Worm (Caenorhabditis elegans) whole organism, late embryonic: ENCODE measurements around the gene W03G11.2.

Source experiments
- C38D4.7 ChIP-seq: fragments of 200-800 bp; sonication (Bioruptor generic); optimal IDR thresholded peaks from 2 replicates; lab custom pipeline; 2018; ENCODE audit warnings: mild to moderate bottlenecking, missing genetic modification characterization, moderate library complexity, missing compliant biosample characterization
- F13H6.1 ChIP-seq: sonication (generic microtip); optimal IDR thresholded peaks from 2 replicates; lab custom pipeline; 2016; ENCODE audit warnings: missing genetic modification characterization, missing compliant biosample characterization
- K02D7.2 ChIP-seq: sonication (generic microtip); optimal IDR thresholded peaks from 2 replicates; lab custom pipeline; 2017; ENCODE audit warnings: mild to moderate bottlenecking, missing genetic modification characterization, missing compliant biosample characterization
- K09A11.1 ChIP-seq: sonication (generic microtip); optimal IDR thresholded peaks from 2 replicates; lab custom pipeline; 2017; ENCODE audit warnings: antibody characterized with exemption, mild to moderate bottlenecking, missing genetic modification characterization, missing compliant biosample characterization; ENCODE audit not compliant: insufficient read depth
- T23F11.4 ChIP-seq: fragments of 200-800 bp; sonication (Bioruptor generic); optimal IDR thresholded peaks from 2 replicates; lab custom pipeline; 2018; ENCODE audit warnings: mild to moderate bottlenecking, missing genetic modification characterization, missing compliant biosample characterization
- ama-1 ChIP-seq: fragments of 150-350 bp; optimal IDR thresholded peaks from 2 replicates; lab custom pipeline; 2014
- ceh-19 ChIP-seq: fragments of 200-800 bp; sonication (Bioruptor generic); optimal IDR thresholded peaks from 2 replicates; lab custom pipeline; 2018; ENCODE audit warnings: mild to moderate bottlenecking, missing genetic modification characterization, missing compliant biosample characterization
- ceh-2 ChIP-seq: sonication (generic microtip); optimal IDR thresholded peaks from 2 replicates; lab custom pipeline; 2016; ENCODE audit warnings: missing genotype, missing genetic modification characterization, missing compliant biosample characterization
- ceh-22 ChIP-seq: sonication (generic microtip); optimal IDR thresholded peaks from 2 replicates; lab custom pipeline; 2017; ENCODE audit warnings: missing biosample characterization, missing genetic modification characterization
- ceh-24 ChIP-seq: sonication (generic microtip); optimal IDR thresholded peaks from 2 replicates; lab custom pipeline; 2016; ENCODE audit warnings: mild to moderate bottlenecking, missing genetic modification characterization, missing compliant biosample characterization
- ceh-30 ChIP-seq: fragments of 150-350 bp; optimal IDR thresholded peaks from 2 replicates; lab custom pipeline; 2014; ENCODE audit warnings: missing biosample characterization, missing genetic modification characterization
- ceh-34 ChIP-seq: sonication (generic microtip); optimal IDR thresholded peaks from 2 replicates; lab custom pipeline; 2016; ENCODE audit warnings: mild to moderate bottlenecking, missing genetic modification characterization, missing compliant biosample characterization
- ceh-45 ChIP-seq: fragments of 200-800 bp; sonication (Bioruptor generic); IDR thresholded peaks from 2 replicates; pipeline ENCODE4 v1.3.6; 2022; ENCODE audit warnings: missing genetic modification reagents, missing genetic modification characterization, missing compliant biosample characterization
- ceh-6 ChIP-seq: fragments of 200-800 bp; sonication (Bioruptor generic); optimal IDR thresholded peaks from 2 replicates; lab custom pipeline; 2018; ENCODE audit warnings: mild to moderate bottlenecking, missing genetic modification characterization, missing compliant biosample characterization
- che-1 ChIP-seq: sonication (generic microtip); optimal IDR thresholded peaks from 2 replicates; lab custom pipeline; 2016; ENCODE audit warnings: mild to moderate bottlenecking, missing genetic modification characterization, missing compliant biosample characterization
- eyg-1 ChIP-seq: sonication (generic microtip); optimal IDR thresholded peaks from 2 replicates; lab custom pipeline; 2016; ENCODE audit warnings: missing genotype, missing genetic modification characterization, missing compliant biosample characterization
- fkh-10 ChIP-seq: fragments of 150-350 bp; optimal IDR thresholded peaks from 2 replicates; lab custom pipeline; 2014; ENCODE audit warnings: missing biosample characterization, missing genetic modification reagents, missing genetic modification characterization
- fkh-6 ChIP-seq: sonication (generic microtip); optimal IDR thresholded peaks from 2 replicates; lab custom pipeline; 2016; ENCODE audit warnings: missing genetic modification characterization, missing compliant biosample characterization
- gmeb-2 ChIP-seq: sonication (generic microtip); optimal IDR thresholded peaks from 2 replicates; lab custom pipeline; 2016; ENCODE audit warnings: missing genetic modification characterization, inconsistent platforms, missing compliant biosample characterization
- hlh-13 ChIP-seq: fragments of 200-800 bp; sonication (Bioruptor generic); optimal IDR thresholded peaks from 2 replicates; lab custom pipeline; 2018; ENCODE audit warnings: mild to moderate bottlenecking, missing genetic modification characterization, missing compliant biosample characterization
- hlh-15 ChIP-seq: sonication (generic microtip); optimal IDR thresholded peaks from 2 replicates; lab custom pipeline; 2016; ENCODE audit warnings: missing genetic modification characterization, missing compliant biosample characterization
- hlh-30 ChIP-seq: sonication (generic microtip); optimal IDR thresholded peaks from 2 replicates; lab custom pipeline; 2017; ENCODE audit warnings: antibody characterized with exemption, missing genetic modification characterization, missing compliant biosample characterization; ENCODE audit not compliant: insufficient read depth
- hlh-6 ChIP-seq: sonication (generic microtip); optimal IDR thresholded peaks from 2 replicates; lab custom pipeline; 2016; ENCODE audit warnings: missing genotype, missing genetic modification characterization, missing compliant biosample characterization
- madf-2 ChIP-seq: sonication (generic microtip); optimal IDR thresholded peaks from 2 replicates; lab custom pipeline; 2017; ENCODE audit warnings: missing genetic modification characterization, missing compliant biosample characterization
- mec-3 ChIP-seq: sonication (generic microtip); optimal IDR thresholded peaks from 2 replicates; lab custom pipeline; 2016; ENCODE audit warnings: borderline replicate concordance, missing genetic modification characterization, missing compliant biosample characterization
- nfya-1 ChIP-seq: sonication (generic microtip); optimal IDR thresholded peaks from 2 replicates; lab custom pipeline; 2017; ENCODE audit warnings: missing genetic modification characterization, mild to moderate bottlenecking, missing compliant biosample characterization, antibody characterized with exemption, moderate library complexity
- nhr-11 ChIP-seq: fragments of 150-350 bp; optimal IDR thresholded peaks from 2 replicates; lab custom pipeline; 2014; ENCODE audit warnings: missing biosample characterization, missing genetic modification characterization
- nhr-232 ChIP-seq: sonication (generic microtip); optimal IDR thresholded peaks from 2 replicates; lab custom pipeline; 2016; ENCODE audit warnings: missing genetic modification characterization, missing compliant biosample characterization
- npax-4 ChIP-seq: sonication (generic microtip); optimal IDR thresholded peaks from 2 replicates; lab custom pipeline; 2016; ENCODE audit warnings: missing genetic modification characterization, missing compliant biosample characterization
- pag-3 ChIP-seq: sonication (generic microtip); optimal IDR thresholded peaks from 2 replicates; lab custom pipeline; 2016; ENCODE audit warnings: missing compliant biosample characterization, missing genetic modification characterization, borderline replicate concordance
- pat-9 ChIP-seq: fragments of 200-800 bp; sonication (Bioruptor generic); optimal IDR thresholded peaks from 2 replicates; lab custom pipeline; 2018; ENCODE audit warnings: mild to moderate bottlenecking, missing genetic modification characterization, moderate library complexity, missing compliant biosample characterization
- pha-4 ChIP-seq: fragments of 150-350 bp; optimal IDR thresholded peaks from 2 replicates; lab custom pipeline; 2018; ENCODE audit warnings: missing biosample characterization, missing genetic modification reagents, missing genetic modification characterization
- ref-2 ChIP-seq: sonication (generic microtip); optimal IDR thresholded peaks from 2 replicates; lab custom pipeline; 2016; ENCODE audit warnings: missing genetic modification characterization, missing compliant biosample characterization
- rnt-1 ChIP-seq: sonication (generic microtip); optimal IDR thresholded peaks from 2 replicates; lab custom pipeline; 2016; ENCODE audit warnings: missing genetic modification characterization, missing compliant biosample characterization
- sox-4 ChIP-seq: sonication (generic microtip); optimal IDR thresholded peaks from 2 replicates; lab custom pipeline; 2017; ENCODE audit warnings: mild to moderate bottlenecking, missing genetic modification characterization, inconsistent platforms, missing compliant biosample characterization
- syd-9 ChIP-seq: sonication (generic microtip); optimal IDR thresholded peaks from 2 replicates; lab custom pipeline; 2016; ENCODE audit warnings: mild to moderate bottlenecking, missing genetic modification characterization, moderate library complexity, missing compliant biosample characterization
- tbx-7 ChIP-seq: sonication (generic microtip); optimal IDR thresholded peaks from 2 replicates; lab custom pipeline; 2016; ENCODE audit warnings: missing genotype, missing genetic modification characterization, missing compliant biosample characterization
- unc-3 ChIP-seq, 2 experiments: fragments of 200-800 bp in 1 of 2; sonication (Bioruptor generic) in 1 of 2; sonication (generic microtip) in 1 of 2; conservative IDR thresholded peaks in 1 of 2; optimal IDR thresholded peaks in 1 of 2; 2 replicates each; pipeline versions ENCODE4 v1.3.6 to Lab custom; 2016 to 2022; ENCODE audit warnings: missing compliant biosample characterization in 2 of 2, missing genetic modification characterization in 2 of 2, missing genetic modification reagents in 1 of 2
- unc-42 ChIP-seq: sonication (generic microtip); optimal IDR thresholded peaks from 2 replicates; lab custom pipeline; 2016; ENCODE audit warnings: missing genotype, missing genetic modification characterization, missing compliant biosample characterization
- unc-55 ChIP-seq: sonication (generic microtip); optimal IDR thresholded peaks from 2 replicates; lab custom pipeline; 2017; ENCODE audit warnings: missing biosample characterization, missing genetic modification reagents, missing genetic modification characterization
- unc-86 ChIP-seq: sonication (generic microtip); optimal IDR thresholded peaks from 2 replicates; lab custom pipeline; 2016; ENCODE audit warnings: missing genetic modification characterization, missing compliant biosample characterization
- zip-5 ChIP-seq: sonication (generic microtip); optimal IDR thresholded peaks from 2 replicates; lab custom pipeline; 2016; ENCODE audit warnings: missing genetic modification characterization, missing compliant biosample characterization

W03G11.2 gene

DNA sequence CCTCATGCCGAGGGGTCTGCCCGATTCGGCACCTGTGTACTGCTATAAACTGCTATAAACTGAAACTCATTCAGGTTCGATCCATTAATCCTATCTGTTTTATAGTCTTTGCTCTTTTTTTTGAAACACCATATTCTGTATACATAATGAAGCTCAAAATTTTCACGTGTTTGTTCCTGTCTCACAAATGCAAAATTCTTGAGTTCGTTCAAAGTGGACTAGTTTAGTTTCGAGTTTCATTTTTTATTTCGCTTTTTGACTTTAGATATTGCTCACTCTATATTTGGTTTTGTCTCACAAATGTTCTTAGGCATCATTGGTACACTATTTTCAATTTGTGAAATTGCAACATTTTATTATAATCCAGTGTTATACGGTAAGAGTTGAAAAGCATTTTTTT, 12.9 kb upstream of the W03G11.2 start, which contains the start of gene lgc-17:
Gene lgc-17 (plus strand): TSS at position 301 of the 400 bp plus-strand sequence.
- TF ChIP-seq ceh-24 (tag; lab: Kevin White, UChicago), result no peak
- no peak for TF ChIP-seq K09A11.1
- no peak for TF ChIP-seq pat-9 (tag; lab: Kevin White, UChicago)
- no peak for TF ChIP-seq hlh-15 (tag; lab: Kevin White, UChicago)

DNA sequence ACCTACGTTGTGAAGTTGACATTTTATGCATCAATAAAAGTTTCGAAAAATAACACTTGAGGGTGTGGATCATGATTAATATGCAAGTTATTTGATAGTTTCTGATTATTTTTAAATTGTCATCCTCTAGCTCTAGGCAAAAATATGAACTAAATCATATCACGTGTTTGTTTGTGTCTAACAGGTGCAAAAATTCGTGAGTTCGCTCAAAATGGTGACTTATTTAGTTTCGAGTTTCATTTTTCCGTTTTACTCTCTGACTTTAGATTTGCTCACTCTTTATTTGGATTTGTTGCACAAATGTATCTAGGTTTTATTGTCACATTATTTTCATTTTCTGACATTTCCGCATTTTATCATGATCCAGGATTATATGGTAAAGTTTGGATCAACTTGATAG, 9.9 kb upstream of the W03G11.2 start, which contains the start of gene lgc-16:
Gene lgc-16 (plus strand): TSS at position 301 of the 400 bp plus-strand sequence.
- TF ChIP-seq K02D7.2 (tag; lab: Kevin White, UChicago) (no peak), hlh-15 (tag; lab: Kevin White, UChicago) (no peak), fkh-6 (tag; lab: Kevin White, UChicago) (no peak), ceh-34 (tag; lab: Kevin White, UChicago) (no peak), pha-4 (no peak), sox-4 (tag; lab: Kevin White, UChicago) (no peak), mec-3 (no peak), ceh-2 (tag; lab: Kevin White, UChicago) (no peak), hlh-30 (tag; lab: Kevin White, UChicago) (no peak), eyg-1 (tag; lab: Kevin White, UChicago) (no peak), npax-4 (tag; lab: Kevin White, UChicago) (no peak), ceh-30 (tag; lab: Kevin White, UChicago) (no peak), ceh-24 (tag; lab: Kevin White, UChicago) (no peak), unc-55 (GFP tag; lab: Kevin White, UChicago) (no peak), nhr-232 (tag; lab: Kevin White, UChicago) (no peak), pag-3 (no peak), gmeb-2 (tag; lab: Kevin White, UChicago) (no peak), ceh-6 (GFP tag; lab: Kevin White, UChicago) (no peak), unc-42 (tag; lab: Kevin White, UChicago) (no peak)

DNA sequence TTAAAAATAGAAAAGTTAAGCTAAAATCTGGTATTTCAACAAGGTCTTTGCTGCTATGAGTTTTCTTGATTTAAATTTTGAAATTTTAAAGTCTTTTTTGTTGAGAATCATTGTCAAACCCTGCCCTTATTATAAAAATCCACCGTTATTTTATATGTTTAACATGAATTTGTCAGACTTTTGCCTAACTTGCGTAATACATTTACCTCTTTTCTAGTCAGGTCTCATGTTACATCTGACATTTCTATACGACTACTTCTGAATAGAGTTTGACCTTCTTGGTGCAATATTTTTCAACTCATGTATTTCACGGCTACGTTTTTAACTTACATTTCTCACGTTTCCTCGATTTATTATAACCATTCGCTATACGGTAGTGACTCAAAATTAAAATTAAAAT, 5.6 kb upstream of the W03G11.2 start, which contains the start of gene lgc-15:
Gene lgc-15 (plus strand): TSS at position 301 of the 400 bp plus-strand sequence.
- no peak for TF ChIP-seq ceh-19 (GFP tag; lab: Kevin White, UChicago)
- no peak for TF ChIP-seq rnt-1 (tag; lab: Kevin White, UChicago)

- TF ChIP-seq T23F11.4 (GFP tag; lab: Kevin White, UChicago) (no peak), pat-9 (tag; lab: Kevin White, UChicago) (no peak), tbx-7 (no peak), zip-5 (tag; lab: Kevin White, UChicago) (no peak), che-1 (no peak), nfya-1 (tag; lab: Kevin White, UChicago) (no peak), K02D7.2 (tag; lab: Kevin White, UChicago) (no peak), ama-1 (no peak), hlh-15 (tag; lab: Kevin White, UChicago) (no peak), ceh-22 (tag; lab: Kevin White, UChicago) (no peak), unc-86 (tag; lab: Kevin White, UChicago) (no peak), F13H6.1 (no peak), hlh-30 (tag; lab: Kevin White, UChicago) (no peak), fkh-10 (GFP tag; lab: Kevin White, UChicago) (no peak), ceh-24 (tag; lab: Kevin White, UChicago) (no peak), ceh-30 (tag; lab: Kevin White, UChicago) (no peak), hlh-6 (tag; lab: Kevin White, UChicago) (no peak)
Observed at ce11 chrX:12111213-12111612, 2.8 kb upstream of the W03G11.2 start, which contains the start of gene lgc-14. TSS of gene lgc-14 (plus strand) at chrX:12111513.

DNA sequence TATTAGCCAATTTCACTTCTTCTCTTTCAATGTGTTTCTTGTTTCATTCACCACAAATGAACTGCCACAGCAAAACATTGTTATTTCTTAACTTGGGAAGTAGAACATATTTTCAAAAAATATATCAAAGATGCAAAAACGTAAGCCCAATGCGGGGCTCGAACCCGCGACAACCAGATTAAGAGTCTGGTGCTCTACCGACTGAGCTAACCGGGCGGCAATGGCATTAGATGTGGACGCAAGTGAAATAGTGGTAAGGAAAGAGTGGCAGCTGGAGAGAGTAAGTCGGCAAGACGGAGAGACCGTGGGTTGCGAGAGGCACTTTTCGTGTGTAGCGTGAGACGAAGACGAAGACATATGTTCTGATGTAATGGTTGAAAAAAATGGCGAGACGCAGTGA, 2.4 kb downstream of the W03G11.2 start:
- peak; percentile 94 for TF ChIP-seq T23F11.4 (GFP tag; lab: Kevin White, UChicago)
- peak; percentile 94 for TF ChIP-seq ceh-2 (tag; lab: Kevin White, UChicago)
- TF ChIP-seq hlh-13 (GFP tag; lab: Kevin White, UChicago), result peak; percentile 93
- peak; percentile 92 for TF ChIP-seq K02D7.2 (tag; lab: Kevin White, UChicago)
- TF ChIP-seq ceh-34 (tag; lab: Kevin White, UChicago), result peak; percentile 96
- no peak for TF ChIP-seq nhr-11 (tag; lab: Kevin White, UChicago)
- peak; percentile 96 for TF ChIP-seq hlh-15 (tag; lab: Kevin White, UChicago)
- TF ChIP-seq gmeb-2 (tag; lab: Kevin White, UChicago), result peak; percentile 95
- peak; percentile 94 for TF ChIP-seq syd-9 (tag; lab: Kevin White, UChicago)
- TF ChIP-seq ceh-45 (GFP tag; lab: Robert Waterston, UW), result no peak; the same call in 1 of the 2 replicates
- TF ChIP-seq C38D4.7 (GFP tag; lab: Kevin White, UChicago), result peak; percentile 95
- TF ChIP-seq ceh-19 (GFP tag; lab: Kevin White, UChicago), result peak; percentile 97
- TF ChIP-seq unc-3 (GFP tag; conservative IDR thresholded peaks at IDR 0.05; lab: Robert Waterston, UW), result peak; percentile 98
- TF ChIP-seq unc-3 (tag; optimal IDR thresholded peaks at IDR 0.05; lab: Kevin White, UChicago), result peak; percentile 89
- TF ChIP-seq ref-2, result no peak
- peak; percentile 93 for TF ChIP-seq madf-2 (tag; lab: Kevin White, UChicago)
- TF ChIP-seq ceh-6 (GFP tag; lab: Kevin White, UChicago), result peak; percentile 97
- TF ChIP-seq ceh-24 (tag; lab: Kevin White, UChicago), result peak; percentile 89
